Fruit fly (Drosophila melanogaster): ENCODE results near the gene CG2126.

dm6 chr3R:31738060-31738619 lies 38.3 kb downstream of the CG2126 start, which contains the start of gene eEF1alpha2:
- no peak for TF ChIP-seq EcR (GFP tag; optimal IDR thresholded peaks at IDR 0.05)
- TF ChIP-seq CG8478 (optimal IDR thresholded peaks at IDR 0.05) = no peak
- no peak for TF ChIP-seq usp (GFP tag; optimal IDR thresholded peaks at IDR 0.05)
